Worm (Caenorhabditis elegans) whole organism, young adult: ENCODE measurements around the gene Y116F11A.1.

Experiments
- B0019.2 ChIP-seq: fragments of 200-800 bp; sonication (Bioruptor generic); conservative IDR thresholded peaks from 2 replicates; pipeline ENCODE4 v1.3.6; 2022; ENCODE audit warnings: missing genetic modification reagents, missing genetic modification characterization, missing compliant biosample characterization
- B0261.1 ChIP-seq: sonication (generic microtip); optimal IDR thresholded peaks from 2 replicates; lab custom pipeline; 2016; ENCODE audit warnings: mild to moderate bottlenecking, missing genetic modification characterization, moderate library complexity, missing compliant biosample characterization
- F37B4.10 ChIP-seq: fragments of 200-800 bp; sonication (Bioruptor generic); IDR thresholded peaks from 2 replicates; pipeline ENCODE4 v1.3.6; 2022; ENCODE audit warnings: missing genetic modification characterization, missing compliant biosample characterization
- F57C9.4 ChIP-seq: sonication (generic microtip); optimal IDR thresholded peaks from 2 replicates; lab custom pipeline; 2017; ENCODE audit warnings: mild to moderate bottlenecking, missing genetic modification characterization, missing compliant biosample characterization
- ama-1 ChIP-seq, 3 experiments: fragments of 150-350 bp in 1 of 3; sonication (generic microtip) in 2 of 3; optimal IDR thresholded peaks; 2 replicates each; lab custom pipeline; 2014 to 2018; ENCODE audit warnings: missing biosample characterization in 2 of 3, missing genetic modification characterization in 2 of 3, missing genetic modification reagents in 2 of 3
- ccch-3 ChIP-seq: fragments of 200-800 bp; sonication (Bioruptor generic); optimal IDR thresholded peaks from 2 replicates; lab custom pipeline; 2018; ENCODE audit warnings: mild to moderate bottlenecking, missing genetic modification characterization, missing compliant biosample characterization
- cebp-2 ChIP-seq: fragments of 200-800 bp; sonication (Bioruptor generic); IDR thresholded peaks from 2 replicates; pipeline ENCODE4 v1.3.6; 2022; ENCODE audit warnings: missing genetic modification characterization, missing compliant biosample characterization
- ceh-27 ChIP-seq: fragments of 200-800 bp; sonication (Bioruptor generic); optimal IDR thresholded peaks from 2 replicates; lab custom pipeline; 2018; ENCODE audit warnings: mild to moderate bottlenecking, missing genetic modification characterization, moderate library complexity, missing compliant biosample characterization
- egl-44 ChIP-seq: fragments of 200-800 bp; sonication (Bioruptor generic); IDR thresholded peaks from 2 replicates; pipeline ENCODE4 v1.3.6; 2022; ENCODE audit warnings: missing genetic modification reagents, missing genetic modification characterization, missing compliant biosample characterization
- him-1 ChIP-seq: sonication (generic microtip); optimal IDR thresholded peaks from 2 replicates; lab custom pipeline; 2016; ENCODE audit warnings: missing genotype, missing genetic modification reagents, missing genetic modification characterization, missing compliant biosample characterization
- madf-6 ChIP-seq: fragments of 200-800 bp; sonication (Bioruptor generic); IDR thresholded peaks from 2 replicates; pipeline ENCODE4 v1.3.6; 2022; ENCODE audit warnings: missing genetic modification reagents, missing genetic modification characterization, missing compliant biosample characterization
- pha-4 ChIP-seq: fragments of 150-350 bp; sonication (generic microtip); optimal IDR thresholded peaks from 2 replicates; lab custom pipeline; 2014; ENCODE audit warnings: missing biosample characterization, missing genetic modification reagents, missing genetic modification characterization
- zfh-2 ChIP-seq: fragments of 200-800 bp; sonication (Bioruptor generic); conservative IDR thresholded peaks from 2 replicates; pipeline ENCODE4 v1.3.6; 2022; ENCODE audit warnings: missing genetic modification reagents, missing genetic modification characterization, missing compliant biosample characterization

- TF ChIP-seq B0019.2 = no peak
- TF ChIP-seq egl-44 (GFP tag; lab: Robert Waterston, UW) = no peak
- TF ChIP-seq ama-1 (optimal IDR thresholded peaks at IDR 0.05; lab: Kevin White, UChicago) = no peak
- TF ChIP-seq ama-1 (GFP tag; optimal IDR thresholded peaks at IDR 0.05; lab: Kevin White, UChicago) = no peak
- no peak for TF ChIP-seq cebp-2 (GFP tag; lab: Robert Waterston, UW)
- TF ChIP-seq zfh-2 = no peak
- TF ChIP-seq pha-4 (tag; lab: Kevin White, UChicago) = no peak
- TF ChIP-seq F37B4.10 (GFP tag; lab: Robert Waterston, UW) = no peak
- no peak for TF ChIP-seq ceh-27 (GFP tag; lab: Kevin White, UChicago)
- no peak for TF ChIP-seq him-1 (tag; lab: Kevin White, UChicago)
- TF ChIP-seq ccch-3 (GFP tag; lab: Kevin White, UChicago) = no peak
- no peak for TF ChIP-seq madf-6 (GFP tag; lab: Robert Waterston, UW)
- TF ChIP-seq F57C9.4 = no peak
- no peak for TF ChIP-seq B0261.1 (tag; lab: Kevin White, UChicago)
These were observed 20.7 kb downstream of the Y116F11A.1 start, which contains the start of gene clec-49 for ce11 chrV:19751124-19751523.
